Worm (Caenorhabditis elegans): ENCODE measurements around the gene C38C10.3.
A peak's percentile ranks its signal among the peaks of the same experiment; 100 is the strongest.
"Not testable (repeated sequence)": the region's sequence is repeated elsewhere in the genome, so short reads cannot be mapped to it uniquely, and the experiment has no call there.

C38C10.3 gene

DNA sequence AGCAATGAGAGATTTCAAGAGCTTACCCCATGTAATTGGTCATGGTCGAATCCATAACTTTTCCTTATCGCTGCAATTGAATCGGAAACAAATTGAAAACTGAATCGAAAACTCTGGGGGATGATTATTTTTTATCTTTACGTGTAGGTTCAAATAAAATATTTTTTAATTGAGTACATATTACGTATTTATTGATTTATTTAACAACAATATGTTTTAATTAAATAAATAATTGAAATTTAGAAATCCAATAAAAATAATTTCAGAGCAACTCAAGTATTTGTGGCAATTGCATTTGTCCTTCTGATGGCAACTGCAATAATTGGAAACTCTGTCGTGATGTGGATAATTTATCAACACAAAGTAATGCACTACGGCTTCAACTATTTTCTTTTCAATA is at the start of gene C38C10.3:
Gene C38C10.3 (minus strand): TSS at position 101 of the 400 bp plus-strand sequence.
- no peak for TF ChIP-seq nhr-48 (tag; optimal IDR thresholded peaks at IDR 0.05)
- no peak for TF ChIP-seq lin-15B (tag; optimal IDR thresholded peaks at IDR 0.05)
- no peak for TF ChIP-seq fos-1 (tag; optimal IDR thresholded peaks at IDR 0.05)
- no peak for TF ChIP-seq dmd-9 (GFP tag; IDR thresholded peaks at IDR 0.05)
- no peak for TF ChIP-seq Y105C5A.15 (GFP tag; IDR thresholded peaks at IDR 0.05)
- no peak for TF ChIP-seq Y5F2A.4 (GFP tag; optimal IDR thresholded peaks at IDR 0.05)
- TF ChIP-seq dmd-8 (GFP tag; IDR thresholded peaks at IDR 0.05) = no peak
- no peak for TF ChIP-seq ceh-20 (GFP tag; IDR thresholded peaks at IDR 0.05)
- TF ChIP-seq lir-3 (tag; optimal IDR thresholded peaks at IDR 0.05) = no peak
- no peak for TF ChIP-seq nhr-41 (GFP tag; IDR thresholded peaks at IDR 0.05)
- TF ChIP-seq R02D3.7 (tag; optimal IDR thresholded peaks at IDR 0.05) = no peak
- no peak for TF ChIP-seq aly-2 (tag; optimal IDR thresholded peaks at IDR 0.05)
- no peak for TF ChIP-seq hif-1 (tag; optimal IDR thresholded peaks at IDR 0.05)
- TF ChIP-seq nhr-102 (tag; optimal IDR thresholded peaks at IDR 0.05) = no peak
- TF ChIP-seq nhr-11 (tag; optimal IDR thresholded peaks at IDR 0.05) = no peak
- no peak for TF ChIP-seq arid-1 (GFP tag; conservative IDR thresholded peaks at IDR 0.05)
- no peak for TF ChIP-seq ztf-11 (tag; optimal IDR thresholded peaks at IDR 0.05)
- TF ChIP-seq tra-1 (GFP tag; IDR thresholded peaks at IDR 0.05) = no peak
- no peak for TF ChIP-seq cey-2 (tag; optimal IDR thresholded peaks at IDR 0.05; ENCODE audit: borderline replicate concordance, insufficient read depth)

- TF ChIP-seq lin-38 (GFP tag; IDR thresholded peaks at IDR 0.05) (peak; percentile 38), arid-1 (GFP tag; conservative IDR thresholded peaks at IDR 0.05) (peak; percentile 15; the same call in 1 of the 2 replicates), cey-2 (tag; optimal IDR thresholded peaks at IDR 0.05; ENCODE audit: borderline replicate concordance, insufficient read depth) (no peak)
These were observed 49.6 kb upstream of the C38C10.3 start for ce11 chrIII:9434999-9435398.

DNA sequence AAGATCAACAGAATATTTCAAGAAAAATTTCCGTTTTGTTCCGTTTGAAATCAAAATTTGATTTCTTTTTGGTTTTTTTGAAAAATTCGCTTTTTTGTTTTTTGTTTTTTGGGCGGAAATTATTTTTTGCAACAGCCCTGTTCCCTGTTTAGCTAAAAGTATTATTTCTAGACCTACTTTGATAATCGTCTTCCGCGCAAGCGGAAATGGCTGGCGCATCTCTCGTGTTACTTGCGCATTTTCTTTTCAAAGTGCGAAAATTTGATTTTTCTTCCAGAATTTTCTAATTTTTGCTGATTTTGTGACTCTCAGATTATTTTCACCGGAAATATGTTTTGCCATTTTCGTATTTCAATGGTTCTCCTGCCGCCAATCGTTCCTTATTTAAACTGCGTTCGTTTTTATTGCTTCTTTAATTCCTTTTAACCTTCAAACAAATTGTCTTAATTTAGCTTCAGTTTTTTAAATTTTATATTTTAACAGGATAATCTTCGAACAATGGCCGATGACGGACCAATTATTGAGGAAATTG is 48.2 kb upstream of the C38C10.3 start, which contains the start of gene cpar-1:
Gene cpar-1 (plus strand): TSS at position 482 of the 532 bp plus-strand sequence.
- TF ChIP-seq unc-130 (GFP tag; optimal IDR thresholded peaks at IDR 0.05) (peak; percentile 9), F49E8.2 (tag; optimal IDR thresholded peaks at IDR 0.05; ENCODE audit: borderline replicate concordance) (peak; percentile 55), ceh-44 (GFP tag; IDR thresholded peaks at IDR 0.05) (no peak), ZK546.5 (tag; optimal IDR thresholded peaks at IDR 0.05) (no peak)

- TF ChIP-seq nhr-111 (GFP tag; optimal IDR thresholded peaks at IDR 0.05) (no peak), saeg-2 (GFP tag; IDR thresholded peaks at IDR 0.05) (no peak), dmd-8 (GFP tag; IDR thresholded peaks at IDR 0.05) (no peak), hlh-30 (tag; optimal IDR thresholded peaks at IDR 0.05; ENCODE audit: insufficient read depth) (no peak), mxl-3 (GFP tag; optimal IDR thresholded peaks at IDR 0.05) (no peak), snpc-1.2 (GFP tag; IDR thresholded peaks at IDR 0.05) (no peak)
These were observed 40.9 kb upstream of the C38C10.3 start, which contains the start of gene T26G10.5 for ce11 chrIII:9426301-9426700. Gene T26G10.5, minus strand, starts transcription at chrIII:9426401.

DNA sequence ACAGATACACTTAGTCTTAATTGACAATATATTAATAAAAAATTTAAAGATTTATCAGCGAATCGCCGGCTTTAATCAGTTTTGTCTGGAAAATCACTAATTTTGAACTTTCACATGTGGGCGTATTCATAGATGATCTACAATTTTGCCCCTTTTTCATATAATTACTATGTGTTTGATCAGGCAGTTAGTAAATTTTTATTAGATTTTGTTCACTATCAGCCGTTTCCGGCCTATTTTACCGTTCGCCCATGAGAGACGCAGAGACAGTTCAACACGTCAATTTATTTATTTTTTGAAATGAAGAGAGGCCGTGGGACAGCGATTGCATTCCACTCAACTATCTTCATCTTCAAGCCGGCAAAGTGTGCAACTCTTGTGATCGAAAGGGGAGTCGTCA is 34.8 kb upstream of the C38C10.3 start, which contains the start of gene T26G10.4:
Gene T26G10.4 (plus strand): TSS at position 301 of the 400 bp plus-strand sequence.
- not testable (repeated sequence) for TF ChIP-seq pha-4 (GFP tag; IDR thresholded peaks at IDR 0.05); pha-4 (tag; optimal IDR thresholded peaks at IDR 0.05); madf-5 (GFP tag; IDR thresholded peaks at IDR 0.05); egl-43 (GFP tag; IDR thresholded peaks at IDR 0.05)
